Fruit fly (Drosophila melanogaster): ENCODE measurements around the gene Sec22.

DNA sequence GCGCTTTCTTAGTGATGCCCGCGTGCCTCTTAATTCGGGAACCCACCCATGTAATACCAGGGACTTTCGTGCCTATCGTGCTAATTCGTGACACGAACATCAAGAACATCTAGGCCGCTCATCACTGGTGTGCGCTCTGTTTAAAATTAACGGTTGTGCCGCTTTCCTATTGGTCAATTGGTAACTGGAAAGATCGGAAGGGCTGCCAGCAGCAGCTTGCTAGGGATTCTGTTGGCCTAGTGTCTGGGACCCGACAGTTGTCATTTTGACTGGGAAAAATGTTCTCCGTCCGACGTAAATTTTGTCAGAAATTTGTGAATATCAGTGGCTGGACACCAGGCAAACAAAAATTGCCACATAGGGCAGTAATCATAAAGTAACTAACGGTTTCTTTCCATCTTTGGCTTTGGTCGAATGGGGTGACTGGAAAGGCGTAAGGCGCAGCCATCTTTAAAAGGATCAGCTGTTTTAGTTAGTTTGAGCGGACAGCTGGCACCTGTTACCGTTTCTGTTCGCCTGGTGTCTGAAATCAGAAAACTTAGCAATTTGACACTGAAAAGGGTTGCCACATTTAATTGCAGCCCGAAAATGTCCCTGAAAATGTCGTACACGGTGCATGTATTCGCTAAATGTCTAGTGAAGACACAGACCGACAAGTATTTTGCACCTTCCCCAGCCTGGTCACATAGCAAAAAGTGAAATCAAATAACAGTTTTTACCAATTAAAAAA is 46.8 kb upstream of the Sec22 start, which contains the start of gene CG5273:
- TF ChIP-seq CG8478 (optimal IDR thresholded peaks at IDR 0.05) (no peak), CTCF (optimal IDR thresholded peaks at IDR 0.05) (peak; percentile 60 to 68)

Data from S2 (cell line).